Fruit fly (Drosophila melanogaster) whole organism, pupa: ENCODE measurements around the gene CG4884.

Experiments used
- CG10348 ChIP-seq: fragments of 200-800 bp; sonication (Bioruptor generic); IDR thresholded peaks from 2 replicates; pipeline ENCODE4 v1.3.6; 2022; ENCODE audit warnings: missing biosample characterization, missing genetic modification characterization
- CG12605 ChIP-seq: fragments of 200-800 bp; sonication (Bioruptor generic); IDR thresholded peaks from 2 replicates; pipeline ENCODE4 v1.3.6; 2022; ENCODE audit warnings: missing biosample characterization, missing genetic modification characterization
- CG13204 ChIP-seq: fragments of 200-800 bp; sonication (Bioruptor generic); optimal IDR thresholded peaks from 2 replicates; lab custom pipeline; 2018; ENCODE audit warnings: missing biosample characterization, mild to moderate bottlenecking, missing genetic modification characterization, moderate library complexity
- CG14655 ChIP-seq: fragments of 200-800 bp; sonication (Bioruptor generic); optimal IDR thresholded peaks from 3 replicates; lab custom pipeline; 2017; ENCODE audit warnings: mild to moderate bottlenecking, missing biosample characterization, missing genetic modification reagents, missing genetic modification characterization
- CG15710 ChIP-seq: fragments of 200-800 bp; sonication (Bioruptor generic); optimal IDR thresholded peaks from 2 replicates; lab custom pipeline; 2018; ENCODE audit warnings: missing biosample characterization, mild to moderate bottlenecking, missing genetic modification characterization, moderate library complexity
- CG17806 ChIP-seq: fragments of 200-800 bp; sonication (Bioruptor generic); optimal IDR thresholded peaks from 2 replicates; lab custom pipeline; 2018; ENCODE audit warnings: missing biosample characterization, mild to moderate bottlenecking, missing genetic modification characterization, moderate library complexity
- CG32121 ChIP-seq: fragments of 200-800 bp; sonication (Bioruptor generic); IDR thresholded peaks from 2 replicates; pipeline ENCODE4 v1.3.6; 2022; ENCODE audit warnings: missing biosample characterization, missing genetic modification characterization
- CG34367 ChIP-seq: fragments of 200-800 bp; sonication (Bioruptor generic); optimal IDR thresholded peaks from 2 replicates; lab custom pipeline; 2018; ENCODE audit warnings: missing biosample characterization, mild to moderate bottlenecking, missing genetic modification characterization
- CG4496 ChIP-seq: fragments of 200-800 bp; sonication (Bioruptor generic); IDR thresholded peaks from 3 replicates; pipeline ENCODE4 v1.3.6; 2022; ENCODE audit warnings: missing biosample characterization, missing genetic modification characterization
- CG8159 ChIP-seq: fragments of 200-800 bp; sonication (Bioruptor generic); optimal IDR thresholded peaks from 3 replicates; lab custom pipeline; 2018; ENCODE audit warnings: missing biosample characterization, mild to moderate bottlenecking, missing genetic modification characterization, moderate library complexity
- CG8301 ChIP-seq: fragments of 200-800 bp; sonication (Bioruptor generic); optimal IDR thresholded peaks from 2 replicates; lab custom pipeline; 2018; ENCODE audit warnings: missing biosample characterization, mild to moderate bottlenecking, missing genetic modification characterization
- CG9948 ChIP-seq: fragments of 200-800 bp; sonication (Bioruptor generic); optimal IDR thresholded peaks from 2 replicates; lab custom pipeline; 2018; ENCODE audit warnings: missing biosample characterization, mild to moderate bottlenecking, missing genetic modification characterization, moderate library complexity
- D1 ChIP-seq: fragments of 200-800 bp; sonication (Bioruptor generic); optimal IDR thresholded peaks from 2 replicates; lab custom pipeline; 2018; ENCODE audit warnings: missing biosample characterization, mild to moderate bottlenecking, missing genetic modification characterization, moderate library complexity
- EcR ChIP-seq: fragments of 200-800 bp; sonication (Bioruptor generic); optimal IDR thresholded peaks from 3 replicates; lab custom pipeline; 2019; ENCODE audit warnings: missing biosample characterization, missing genetic modification characterization, mild to moderate bottlenecking, moderate library complexity, missing genetic modification reagents
- Ets98B ChIP-seq: fragments of 200-800 bp; sonication (Bioruptor generic); IDR thresholded peaks from 2 replicates; pipeline ENCODE4 v1.3.6; 2022; ENCODE audit warnings: missing biosample characterization, missing genetic modification characterization
- Pif1A ChIP-seq: fragments of 200-800 bp; sonication (Bioruptor generic); optimal IDR thresholded peaks from 3 replicates; lab custom pipeline; 2016; ENCODE audit warnings: missing biosample characterization, missing genetic modification characterization
- Pif1B ChIP-seq: fragments of 200-800 bp; sonication (Bioruptor generic); optimal IDR thresholded peaks from 3 replicates; lab custom pipeline; 2016; ENCODE audit warnings: missing biosample characterization, missing genetic modification characterization
- Snoo ChIP-seq: fragments of 200-800 bp; sonication (Bioruptor generic); optimal IDR thresholded peaks from 3 replicates; lab custom pipeline; 2017; ENCODE audit warnings: missing biosample characterization, mild to moderate bottlenecking, missing genetic modification characterization, inconsistent platforms
- fd96Ca ChIP-seq: fragments of 200-800 bp; sonication (Bioruptor generic); IDR thresholded peaks from 3 replicates; pipeline ENCODE4 v1.3.6; 2022; ENCODE audit warnings: missing biosample characterization, missing genetic modification characterization
- gl ChIP-seq: fragments of 200-800 bp; sonication (Bioruptor generic); optimal IDR thresholded peaks from 2 replicates; lab custom pipeline; 2018; ENCODE audit warnings: missing biosample characterization, mild to moderate bottlenecking, missing genetic modification characterization
- rn ChIP-seq: fragments of 200-800 bp; sonication (Bioruptor generic); IDR thresholded peaks from 2 replicates; pipeline ENCODE4 v1.3.6; 2022; ENCODE audit warnings: missing biosample characterization, missing genetic modification characterization

Gene CG4884

DNA sequence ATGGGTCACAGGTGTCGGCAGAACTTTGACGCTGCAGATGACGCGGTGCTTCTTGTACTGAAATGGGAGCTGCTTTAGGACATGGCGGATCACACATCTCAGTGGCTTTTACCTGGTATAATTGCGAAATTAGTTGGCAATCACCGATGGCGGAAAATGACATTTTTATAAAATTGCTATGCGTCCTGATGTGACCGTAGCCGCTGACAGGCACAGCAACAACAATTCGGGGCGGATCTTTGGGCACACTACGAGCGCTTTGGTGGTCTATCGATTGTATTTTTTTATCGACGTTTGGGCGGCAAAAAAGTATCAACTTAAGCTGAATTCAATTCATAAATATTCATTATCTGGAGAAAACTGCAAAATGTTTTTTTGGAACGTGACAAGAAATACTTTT is 5.2 kb downstream of the CG4884 start, which contains the start of gene CG4951:
Gene CG4951 (minus strand): TSS at position 223 of the 400 bp plus-strand sequence.
- TF ChIP-seq rn = no peak
- no peak for TF ChIP-seq CG8159 (tag; lab: Kevin White, UChicago)
- TF ChIP-seq D1 (tag; lab: Kevin White, UChicago) = no peak
- no peak for TF ChIP-seq fd96Ca (GFP tag; lab: Robert Waterston, UW)
- TF ChIP-seq CG14655 (GFP tag; lab: Kevin White, UChicago) = no peak
- TF ChIP-seq Ets98B (GFP tag; lab: Robert Waterston, UW) = no peak
- TF ChIP-seq CG34367 = no peak
- no peak for TF ChIP-seq CG15710 (tag; lab: Kevin White, UChicago)
- TF ChIP-seq Snoo (tag; lab: Kevin White, UChicago) = no peak
- TF ChIP-seq CG12605 = no peak
- no peak for TF ChIP-seq CG4496

DNA sequence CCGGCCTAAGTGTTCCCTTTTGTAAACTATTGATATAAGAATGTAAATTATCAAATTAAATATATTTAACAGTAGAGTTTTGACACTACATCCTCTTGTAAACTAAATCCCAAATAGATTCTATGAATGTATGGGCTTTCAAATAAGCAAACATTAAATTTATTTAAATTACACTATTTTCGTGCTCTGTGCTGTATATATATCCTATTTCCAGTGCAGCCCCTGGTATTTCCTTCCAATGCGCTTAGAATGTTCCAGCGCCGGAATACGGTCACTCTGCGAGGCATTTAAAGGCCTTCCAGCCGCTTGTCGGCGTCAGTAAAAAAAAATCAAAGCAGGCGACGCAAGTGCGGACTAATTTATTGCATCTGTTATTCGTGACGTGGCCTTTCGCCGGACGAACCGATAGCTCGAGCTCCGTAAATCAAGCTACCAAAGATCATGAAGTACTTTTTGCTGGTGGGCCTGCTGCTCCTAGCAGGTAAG is 10.6 kb downstream of the CG4884 start, which contains the start of gene Gp93:
Gene Gp93 (plus strand): TSS at position 291 of the 486 bp plus-strand sequence.
- TF ChIP-seq CG8301 (tag; lab: Kevin White, UChicago) = peak; percentile 37
- peak; percentile 18 for TF ChIP-seq gl (tag; lab: Kevin White, UChicago)
- no peak for TF ChIP-seq rn
- TF ChIP-seq Ets98B (GFP tag; lab: Robert Waterston, UW) = peak; percentile 37
- TF ChIP-seq D1 (tag; lab: Kevin White, UChicago) = no peak
- TF ChIP-seq CG9948 = peak; percentile 42
- TF ChIP-seq CG13204 (GFP tag; lab: Kevin White, UChicago) = peak; percentile 7
- TF ChIP-seq CG17806 (tag; lab: Kevin White, UChicago) = peak; percentile 45
- TF ChIP-seq fd96Ca (GFP tag; lab: Robert Waterston, UW) = peak; percentile 33; the same call in 1 of the 3 replicates
- TF ChIP-seq Snoo (tag; lab: Kevin White, UChicago) = peak; percentile 64
- TF ChIP-seq CG10348 (GFP tag; lab: Robert Waterston, UW) = no peak
- TF ChIP-seq CG4496 = peak; percentile 82
- TF ChIP-seq CG12605 = peak; percentile 40; the same call in 1 of the 2 replicates
- no peak for TF ChIP-seq CG14655 (GFP tag; lab: Kevin White, UChicago)
- TF ChIP-seq EcR (GFP tag; lab: Kevin White, UChicago) = peak; percentile 56
- TF ChIP-seq Pif1A (GFP tag; lab: Kevin White, UChicago) = no peak
- TF ChIP-seq CG8159 (tag; lab: Kevin White, UChicago) = peak; percentile 59
- TF ChIP-seq CG32121 (GFP tag; lab: Robert Waterston, UW) = peak; percentile 54; the same call in 1 of the 2 replicates
- TF ChIP-seq CG34367 = peak; percentile 25
- TF ChIP-seq CG15710 (tag; lab: Kevin White, UChicago) = peak; percentile 67
- TF ChIP-seq Pif1B = no peak
- TF ChIP-seq, all 21 proteins: peak for 15

DNA sequence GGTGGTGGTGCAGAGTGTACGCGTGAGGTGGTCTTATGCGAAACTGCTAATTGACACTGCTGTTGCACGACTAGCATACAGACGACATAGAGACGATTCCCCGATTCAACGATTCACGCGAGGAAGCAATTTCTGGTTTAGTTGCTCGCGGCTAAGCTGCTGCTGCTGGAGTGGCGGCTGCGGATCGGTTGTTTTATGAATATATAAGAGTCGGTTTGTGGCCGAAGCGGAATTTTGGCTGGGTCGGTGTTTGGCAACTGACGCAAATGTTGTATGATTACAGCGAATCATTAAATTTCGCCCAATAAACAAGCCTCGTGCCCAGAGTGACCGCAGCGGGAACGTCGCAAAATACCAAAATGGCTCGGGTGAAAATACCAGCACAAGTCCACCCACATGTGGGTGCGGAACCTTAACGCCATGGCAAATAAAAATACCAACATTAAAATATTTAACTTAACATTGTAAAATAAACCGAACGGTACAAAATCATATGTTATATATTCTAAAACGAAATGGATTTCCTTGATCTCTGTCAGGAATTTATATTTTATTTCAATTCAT is 11.3 kb downstream of the CG4884 start, which contains the start of gene mfrn:
Gene mfrn (minus strand): TSS at position 340 of the 564 bp plus-strand sequence.
- TF ChIP-seq CG10348 (GFP tag; lab: Robert Waterston, UW) = no peak
- no peak for TF ChIP-seq CG4496
- TF ChIP-seq CG9948 = no peak
- TF ChIP-seq CG32121 (GFP tag; lab: Robert Waterston, UW) = no peak
- TF ChIP-seq CG15710 (tag; lab: Kevin White, UChicago) = no peak
- no peak for TF ChIP-seq gl (tag; lab: Kevin White, UChicago)
- no peak for TF ChIP-seq CG12605
- TF ChIP-seq CG34367 = no peak
- no peak for TF ChIP-seq CG14655 (GFP tag; lab: Kevin White, UChicago)
- TF ChIP-seq CG13204 (GFP tag; lab: Kevin White, UChicago) = no peak
- no peak for TF ChIP-seq Pif1B
- TF ChIP-seq fd96Ca (GFP tag; lab: Robert Waterston, UW) = no peak
- TF ChIP-seq CG17806 (tag; lab: Kevin White, UChicago) = no peak
- no peak for TF ChIP-seq Ets98B (GFP tag; lab: Robert Waterston, UW)
- no peak for TF ChIP-seq EcR (GFP tag; lab: Kevin White, UChicago)
- TF ChIP-seq CG8301 (tag; lab: Kevin White, UChicago) = no peak
- no peak for TF ChIP-seq CG8159 (tag; lab: Kevin White, UChicago)
- TF ChIP-seq D1 (tag; lab: Kevin White, UChicago) = no peak
- no peak for TF ChIP-seq Snoo (tag; lab: Kevin White, UChicago)

DNA sequence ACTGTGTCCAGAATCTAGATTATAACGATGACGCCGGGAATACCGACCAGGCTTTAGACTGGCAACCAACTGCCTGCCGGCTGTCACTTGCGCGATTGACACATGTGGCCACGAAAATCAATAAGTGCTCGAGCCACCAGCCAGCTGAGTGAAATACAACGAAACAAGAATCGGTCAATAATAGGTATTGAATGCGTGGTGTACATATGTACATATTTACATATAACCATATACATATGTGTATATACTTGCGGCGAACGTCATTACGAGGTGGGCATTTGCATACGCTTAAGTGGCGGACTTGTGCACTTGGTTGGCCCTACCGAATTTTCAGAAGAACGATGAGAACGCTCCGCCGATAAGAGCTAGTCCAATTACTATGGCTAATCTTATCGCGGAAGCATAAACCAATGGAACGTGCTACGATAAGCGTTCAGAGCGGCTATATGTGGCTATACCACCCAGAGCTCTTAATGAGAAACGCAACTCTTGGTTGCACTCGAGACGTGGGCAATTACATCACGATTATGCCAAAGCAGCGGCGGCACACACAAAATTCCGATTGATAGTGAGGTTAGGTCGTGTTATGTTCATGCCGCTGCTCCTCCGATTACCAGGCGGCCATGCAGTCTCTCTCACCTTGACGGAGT is 12.4 kb downstream of the CG4884 start:
- no peak for TF ChIP-seq Pif1A (GFP tag; lab: Kevin White, UChicago)

DNA sequence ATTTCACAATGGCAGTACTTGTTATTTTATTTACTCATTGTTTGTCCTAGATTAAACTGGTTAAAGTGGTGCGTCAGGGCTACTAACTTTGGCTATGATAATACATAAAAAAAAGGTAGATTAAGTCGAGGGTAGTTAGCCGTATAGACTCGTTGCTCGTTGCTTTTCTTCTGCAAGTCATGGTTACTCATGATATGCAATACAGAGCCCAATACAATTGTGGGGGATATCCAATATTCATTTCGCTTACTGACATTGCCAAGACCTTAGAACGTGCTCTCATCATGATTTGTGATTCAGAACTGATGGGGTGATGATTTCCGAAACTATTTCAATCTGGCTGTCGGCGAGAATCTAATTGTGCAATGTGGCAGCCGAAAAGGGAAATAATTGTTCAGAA is 13.6 kb downstream of the CG4884 start:
- no peak for TF ChIP-seq Pif1B
- TF ChIP-seq CG10348 (GFP tag; lab: Robert Waterston, UW) = no peak
- no peak for TF ChIP-seq CG13204 (GFP tag; lab: Kevin White, UChicago)
- no peak for TF ChIP-seq CG12605
- no peak for TF ChIP-seq fd96Ca (GFP tag; lab: Robert Waterston, UW)
- no peak for TF ChIP-seq CG34367
- no peak for TF ChIP-seq CG17806 (tag; lab: Kevin White, UChicago)
- TF ChIP-seq EcR (GFP tag; lab: Kevin White, UChicago) = no peak
- TF ChIP-seq CG8301 (tag; lab: Kevin White, UChicago) = no peak
- TF ChIP-seq D1 (tag; lab: Kevin White, UChicago) = no peak
- TF ChIP-seq CG15710 (tag; lab: Kevin White, UChicago) = no peak
- no peak for TF ChIP-seq Ets98B (GFP tag; lab: Robert Waterston, UW)
- TF ChIP-seq, all 21 proteins: peak for 0
